Fruit fly (Drosophila melanogaster) Kc167 (cell line): ENCODE measurements around the gene CG43220.

Experiments
- Myc ChIP-seq: fragments of >200 bp; optimal IDR thresholded peaks from 2 replicates; lab custom pipeline; 2017; ENCODE audit warnings: missing external identifiers
- Sin3A ChIP-seq: fragments of >200 bp; optimal IDR thresholded peaks from 2 replicates; lab custom pipeline; 2018; ENCODE audit warnings: missing external identifiers
- h ChIP-seq: fragments of >200 bp; optimal IDR thresholded peaks from 3 replicates; lab custom pipeline; 2018; ENCODE audit warnings: missing external identifiers
- psq ChIP-seq: fragments of >200 bp; optimal IDR thresholded peaks from 2 replicates; lab custom pipeline; 2017; ENCODE audit warnings: missing external identifiers

DNA sequence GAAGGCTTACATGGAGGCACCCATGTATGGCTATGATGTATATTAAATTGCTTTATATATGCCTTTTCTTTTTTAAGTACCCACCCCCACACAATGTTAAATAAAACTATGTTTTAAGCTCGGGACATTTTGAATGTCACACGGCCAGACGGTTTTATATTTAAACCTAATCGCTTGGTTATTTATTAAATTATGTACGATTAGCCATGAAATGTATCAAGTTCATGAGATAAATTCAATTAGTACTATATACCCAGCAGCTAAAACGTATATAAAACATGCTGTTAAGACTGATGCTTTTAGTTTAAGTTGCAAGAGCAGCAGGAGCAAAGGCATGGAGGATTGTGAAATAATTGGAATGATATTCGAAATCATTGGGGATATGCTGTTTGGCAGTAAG is 907 bp upstream of the CG43220 start, which contains the start of the genes CG43221 and CG43645:
- TF ChIP-seq psq (no peak), Sin3A (lab: Kevin White, UChicago) (no peak), Myc (lab: Kevin White, UChicago) (no peak), h (lab: Kevin White, UChicago) (no peak)
